Worm (Caenorhabditis elegans) whole organism, L4/young adult: ENCODE measurements around the gene F35H8.2.

Experiments used
- W03F9.2 ChIP-seq: fragments of 150-350 bp; optimal IDR thresholded peaks from 2 replicates; lab custom pipeline; 2014; ENCODE audit warnings: missing biosample characterization, missing genetic modification characterization
- dao-5 ChIP-seq: sonication (generic microtip); optimal IDR thresholded peaks from 2 replicates; lab custom pipeline; 2016; ENCODE audit warnings: missing genotype, missing genetic modification characterization, moderate library complexity, missing compliant biosample characterization
- him-1 ChIP-seq: sonication (generic microtip); optimal IDR thresholded peaks from 2 replicates; lab custom pipeline; 2016; ENCODE audit warnings: missing genotype, missing genetic modification reagents, missing genetic modification characterization, missing compliant biosample characterization

ce11 chrII:9606485-9607036, 51.3 kb downstream of the F35H8.2 start:
- no peak for TF ChIP-seq him-1
- TF ChIP-seq W03F9.2 (tag; lab: Kevin White, UChicago): no peak
- no peak for TF ChIP-seq dao-5
